Worm (Caenorhabditis elegans) whole organism, L3 larva: ENCODE data around the gene mys-1.

Experiments used
- ceh-9 ChIP-seq: sonication (generic microtip); optimal IDR thresholded peaks from 2 replicates; lab custom pipeline; 2018; ENCODE audit warnings: missing biosample characterization, missing genetic modification characterization
- egl-5 ChIP-seq: fragments of 150-350 bp; optimal IDR thresholded peaks from 2 replicates; lab custom pipeline; 2017; ENCODE audit warnings: missing biosample characterization, missing genetic modification reagents, missing genetic modification characterization, inconsistent platforms
- elt-2 ChIP-seq: sonication (generic microtip); optimal IDR thresholded peaks from 2 replicates; lab custom pipeline; 2016; ENCODE audit warnings: missing genetic modification reagents, mild to moderate bottlenecking, missing genetic modification characterization, missing compliant biosample characterization
- fos-1 ChIP-seq: fragments of 150-350 bp; optimal IDR thresholded peaks from 2 replicates; lab custom pipeline; 2014; ENCODE audit warnings: missing biosample characterization, missing genetic modification characterization
- mdl-1 ChIP-seq: fragments of 150-350 bp; optimal IDR thresholded peaks from 2 replicates; lab custom pipeline; 2014; ENCODE audit warnings: missing biosample characterization, missing genetic modification characterization
- nhr-12 ChIP-seq: fragments of 150-350 bp; optimal IDR thresholded peaks from 2 replicates; lab custom pipeline; 2014; ENCODE audit warnings: missing biosample characterization, missing genetic modification characterization
- nhr-237 ChIP-seq: fragments of 150-350 bp; optimal IDR thresholded peaks from 2 replicates; lab custom pipeline; 2014; ENCODE audit warnings: missing biosample characterization, missing genetic modification characterization
- nhr-25 ChIP-seq: sonication (generic microtip); optimal IDR thresholded peaks from 2 replicates; lab custom pipeline; 2017; ENCODE audit warnings: missing biosample characterization, missing genetic modification characterization
- nhr-28 ChIP-seq: fragments of 150-350 bp; optimal IDR thresholded peaks from 2 replicates; lab custom pipeline; 2014; ENCODE audit warnings: missing biosample characterization, missing genetic modification characterization
- nhr-76 ChIP-seq: fragments of 150-350 bp; sonication (generic microtip); optimal IDR thresholded peaks from 5 replicates; lab custom pipeline; 2014; ENCODE audit warnings: missing biosample characterization, missing genetic modification characterization
- nhr-77 ChIP-seq: fragments of 150-350 bp; optimal IDR thresholded peaks from 2 replicates; lab custom pipeline; 2014; ENCODE audit warnings: missing biosample characterization, missing genetic modification characterization
- skn-1 ChIP-seq: fragments of 150-350 bp; optimal IDR thresholded peaks from 2 replicates; lab custom pipeline; 2014; ENCODE audit warnings: missing biosample characterization, missing genetic modification characterization
- snpc-4 ChIP-seq: fragments of 150-350 bp; optimal IDR thresholded peaks from 2 replicates; lab custom pipeline; 2014; ENCODE audit warnings: missing biosample characterization, missing genetic modification characterization
- unc-62 ChIP-seq: fragments of 150-350 bp; sonication (generic microtip); optimal IDR thresholded peaks from 4 replicates; lab custom pipeline; 2014; ENCODE audit warnings: missing biosample characterization, missing genetic modification reagents, missing genetic modification characterization

ce11 chrV:7053100-7053499 is 31.4 kb downstream of the mys-1 start, which contains the start of gene txt-17:
- no peak for TF ChIP-seq unc-62 (GFP tag; lab: Kevin White, UChicago)
- no peak for TF ChIP-seq elt-2
- TF ChIP-seq nhr-28 (tag; lab: Kevin White, UChicago): no peak
- TF ChIP-seq nhr-12: no peak
- no peak for TF ChIP-seq nhr-25
- no peak for TF ChIP-seq nhr-76 (tag; lab: Kevin White, UChicago)
- TF ChIP-seq snpc-4 (tag; lab: Kevin White, UChicago): no peak
- no peak for TF ChIP-seq ceh-9 (tag; lab: Kevin White, UChicago)
- TF ChIP-seq nhr-77 (tag; lab: Kevin White, UChicago): no peak
- TF ChIP-seq skn-1 (tag; lab: Kevin White, UChicago): no peak
- no peak for TF ChIP-seq mdl-1
- no peak for TF ChIP-seq fos-1
- no peak for TF ChIP-seq nhr-237 (tag; lab: Kevin White, UChicago)
- TF ChIP-seq egl-5 (tag; lab: Kevin White, UChicago): no peak
